Worm (Caenorhabditis elegans): ENCODE data around the gene F39D8.3.

F39D8.3 gene

ce11 chrX:15469957-15470548 is 49.3 kb downstream of the F39D8.3 start:
- TF ChIP-seq nhr-85 (tag) (peak; percentile 68), hlh-4 (tag; optimal IDR thresholded peaks at IDR 0.05) (no peak)
